Fruit fly (Drosophila melanogaster) whole organism, adult: ENCODE results near the gene qtc.

ENCODE experiments used
- CG5204 ChIP-seq: fragments of 200-800 bp; sonication (Bioruptor generic); optimal IDR thresholded peaks from 2 replicates; lab custom pipeline; 2016; ENCODE audit warnings: missing biosample characterization, missing genetic modification characterization
- CG7045 ChIP-seq: fragments of 200-800 bp; sonication (Bioruptor generic); optimal IDR thresholded peaks from 2 replicates; lab custom pipeline; 2017; ENCODE audit warnings: missing biosample characterization, mild to moderate bottlenecking, missing genetic modification characterization

DNA sequence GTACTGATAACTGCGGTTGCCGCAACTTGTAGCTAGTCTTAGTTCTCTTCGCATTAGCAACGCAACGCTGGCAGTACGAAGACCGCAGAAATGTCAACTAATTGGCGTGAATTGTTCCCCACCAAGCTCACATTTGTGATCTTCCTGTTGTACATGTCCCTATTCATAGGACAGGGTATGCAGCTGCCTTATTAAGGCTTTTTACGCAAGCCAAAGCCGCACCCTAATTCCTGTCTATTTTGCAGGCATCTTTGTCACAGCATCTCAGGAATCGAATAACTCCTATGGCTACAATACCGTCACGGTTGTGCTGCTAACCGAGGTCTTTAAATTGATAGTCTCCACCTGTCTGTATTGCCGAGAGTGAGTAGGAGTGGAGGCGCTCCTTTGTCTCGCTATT, 7.6 kb upstream of the qtc start, which contains the start of gene eIF3h:
- TF ChIP-seq CG7045 (GFP tag; lab: Kevin White, UChicago) (no peak), CG5204 (GFP tag; lab: Kevin White, UChicago) (no peak)
